Fruit fly (Drosophila melanogaster): ENCODE results near the gene Gbeta5.

DNA sequence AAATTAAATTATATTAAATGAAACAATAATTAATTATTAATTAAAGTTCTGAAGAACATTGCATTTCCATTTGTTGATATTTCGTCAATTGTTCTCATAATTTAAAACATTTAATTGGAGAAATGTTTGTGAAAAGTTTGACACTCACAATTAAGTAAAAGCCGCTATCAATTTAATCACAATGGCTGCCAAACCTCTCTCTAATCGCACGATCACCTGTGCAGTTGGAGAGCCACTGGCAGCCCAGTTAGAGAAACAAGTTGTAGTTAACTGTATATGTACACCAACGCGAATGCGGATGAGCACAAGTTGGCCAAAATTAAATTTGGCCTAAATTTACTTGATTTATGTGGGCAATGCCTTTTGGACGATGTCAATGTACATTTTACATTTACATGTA lies 40.1 kb upstream of the Gbeta5 start:
- TF ChIP-seq ovo (GFP tag; optimal IDR thresholded peaks at IDR 0.05) = no peak
- TF ChIP-seq CG1620 (GFP tag; optimal IDR thresholded peaks at IDR 0.05) = no peak
- no peak for TF ChIP-seq CG7045 (GFP tag; optimal IDR thresholded peaks at IDR 0.05)
- TF ChIP-seq cic (GFP tag; optimal IDR thresholded peaks at IDR 0.05) = no peak
- TF ChIP-seq kay (GFP tag; ENCODE audit: borderline replicate concordance) = no peak
- no peak for TF ChIP-seq Clk (GFP tag; optimal IDR thresholded peaks at IDR 0.05)
- no peak for TF ChIP-seq CG5204 (GFP tag; optimal IDR thresholded peaks at IDR 0.05)
- no peak for TF ChIP-seq CG33017 (tag; optimal IDR thresholded peaks at IDR 0.05)
- no peak for TF ChIP-seq CG11617 (GFP tag; optimal IDR thresholded peaks at IDR 0.05)
- no peak for TF ChIP-seq CG7101 (tag; optimal IDR thresholded peaks at IDR 0.05)
